Fruit fly (Drosophila melanogaster) whole organism, embryonic: ENCODE measurements around the gene bwa.

Source experiments
- Asciz ChIP-seq: fragments of 200-800 bp; sonication (Bioruptor generic); optimal IDR thresholded peaks from 2 replicates; lab custom pipeline; 2017; ENCODE audit warnings: missing biosample characterization, mild to moderate bottlenecking, missing genetic modification characterization, missing genetic modification reagents
- B-H2 ChIP-seq: fragments of 200-800 bp; sonication (Bioruptor generic); optimal IDR thresholded peaks from 2 replicates; lab custom pipeline; 2018; ENCODE audit warnings: missing biosample characterization, mild to moderate bottlenecking, missing genetic modification characterization
- CG10959 ChIP-seq: fragments of 200-800 bp; sonication (Bioruptor generic); IDR thresholded peaks from 2 replicates; pipeline ENCODE4 v1.3.6; 2022; ENCODE audit warnings: missing biosample characterization, missing genetic modification characterization
- CG11093 ChIP-seq: fragments of 200-800 bp; sonication (Bioruptor generic); IDR thresholded peaks from 3 replicates; pipeline ENCODE4 v1.3.6; 2022; ENCODE audit warnings: missing biosample characterization, missing genetic modification characterization
- CG11695 ChIP-seq: fragments of 200-800 bp; sonication (Bioruptor generic); IDR thresholded peaks from 3 replicates; pipeline ENCODE4 v1.3.6; 2022; ENCODE audit warnings: missing biosample characterization, missing genetic modification characterization
- CG12155 ChIP-seq: fragments of 200-800 bp; sonication (Bioruptor generic); optimal IDR thresholded peaks from 3 replicates; lab custom pipeline; 2016; ENCODE audit warnings: missing biosample characterization, missing genetic modification characterization
- CG13775 ChIP-seq: fragments of 200-800 bp; sonication (Bioruptor generic); optimal IDR thresholded peaks from 3 replicates; lab custom pipeline; 2017; ENCODE audit warnings: missing biosample characterization, mild to moderate bottlenecking, missing genetic modification characterization
- CG14441 ChIP-seq: fragments of 200-800 bp; sonication (Bioruptor generic); IDR thresholded peaks from 2 replicates; pipeline ENCODE4 v1.3.6; 2022; ENCODE audit warnings: missing biosample characterization, missing genetic modification characterization
- CG15269 ChIP-seq: fragments of 200-800 bp; sonication (Bioruptor generic); optimal IDR thresholded peaks from 2 replicates; lab custom pipeline; 2018; ENCODE audit warnings: missing biosample characterization, mild to moderate bottlenecking, missing genetic modification characterization, moderate library complexity
- CG1529 ChIP-seq: fragments of 200-800 bp; sonication (Bioruptor generic); optimal IDR thresholded peaks from 3 replicates; lab custom pipeline; 2018; ENCODE audit warnings: missing biosample characterization, missing genetic modification characterization
- CG1647 ChIP-seq: fragments of 200-800 bp; sonication (Bioruptor generic); optimal IDR thresholded peaks from 3 replicates; lab custom pipeline; 2016; ENCODE audit warnings: missing biosample characterization, missing genetic modification characterization
- CG16779 ChIP-seq: fragments of 200-800 bp; sonication (Bioruptor generic); IDR thresholded peaks from 2 replicates; pipeline ENCODE4 v1.3.6; 2022; ENCODE audit warnings: missing biosample characterization, missing genetic modification characterization
- CG17912 ChIP-seq: fragments of 200-800 bp; sonication (Bioruptor generic); optimal IDR thresholded peaks from 2 replicates; lab custom pipeline; 2018; ENCODE audit warnings: missing biosample characterization, mild to moderate bottlenecking, missing genetic modification characterization
- CG3995 ChIP-seq: fragments of 200-800 bp; sonication (Bioruptor generic); optimal IDR thresholded peaks from 3 replicates; lab custom pipeline; 2016; ENCODE audit warnings: missing biosample characterization, missing genetic modification characterization
- CG4328 ChIP-seq: fragments of 200-800 bp; sonication (Bioruptor generic); optimal IDR thresholded peaks from 3 replicates; lab custom pipeline; 2017; ENCODE audit warnings: missing biosample characterization, missing genetic modification reagents, missing genetic modification characterization
- CG43689 ChIP-seq: fragments of 200-800 bp; sonication (Bioruptor generic); IDR thresholded peaks from 2 replicates; pipeline ENCODE4 v1.3.6; 2022; ENCODE audit warnings: missing biosample characterization, missing genetic modification characterization
- CG5953 ChIP-seq: fragments of 200-800 bp; sonication (Bioruptor generic); IDR thresholded peaks from 2 replicates; pipeline ENCODE4 v1.3.6; 2022; ENCODE audit warnings: missing biosample characterization, missing genetic modification characterization
- CG7987 ChIP-seq: fragments of 200-800 bp; sonication (Bioruptor generic); optimal IDR thresholded peaks from 2 replicates; lab custom pipeline; 2018; ENCODE audit warnings: missing biosample characterization, mild to moderate bottlenecking, missing genetic modification characterization, moderate library complexity
- CG9215 ChIP-seq: fragments of 200-800 bp; sonication (Bioruptor generic); IDR thresholded peaks from 2 replicates; pipeline ENCODE4 v1.3.6; 2022; ENCODE audit warnings: missing biosample characterization, missing genetic modification characterization
- Elba2 ChIP-seq: fragments of 200-800 bp; sonication (Bioruptor generic); optimal IDR thresholded peaks from 3 replicates; lab custom pipeline; 2016; ENCODE audit warnings: missing biosample characterization, missing genetic modification characterization
- Hey ChIP-seq: fragments of 200-800 bp; sonication (Bioruptor generic); optimal IDR thresholded peaks from 3 replicates; lab custom pipeline; 2018; ENCODE audit warnings: missing biosample characterization, mild to moderate bottlenecking, missing genetic modification characterization
- HmgZ ChIP-seq: fragments of 200-800 bp; sonication (Bioruptor generic); optimal IDR thresholded peaks from 2 replicates; lab custom pipeline; 2018; ENCODE audit warnings: missing biosample characterization, mild to moderate bottlenecking, missing genetic modification characterization
- Hmr ChIP-seq: fragments of 200-800 bp; sonication (Bioruptor generic); optimal IDR thresholded peaks from 3 replicates; lab custom pipeline; 2017; ENCODE audit warnings: mild to moderate bottlenecking, missing biosample characterization, missing genetic modification reagents, missing genetic modification characterization
- Hr39 ChIP-seq: fragments of >200 bp; optimal IDR thresholded peaks from 2 replicates; lab custom pipeline; 2017
- Hr78 ChIP-seq, 2 experiments: fragments of 200-800 bp in 1 of 2; fragments of >200 bp in 1 of 2; sonication (Bioruptor generic) in 1 of 2; optimal IDR thresholded peaks; 2 replicates each; lab custom pipeline; 2017 to 2019; ENCODE audit warnings: missing biosample characterization in 2 of 2, missing genetic modification characterization in 2 of 2, mild to moderate bottlenecking in 1 of 2, moderate library complexity in 1 of 2
- MBD-R2 ChIP-seq: fragments of 200-800 bp; sonication (Bioruptor generic); IDR thresholded peaks from 2 replicates; pipeline ENCODE4 v1.3.6; 2022; ENCODE audit warnings: missing biosample characterization, missing genetic modification characterization
- Mad ChIP-seq: fragments of 200-800 bp; sonication (Bioruptor generic); optimal IDR thresholded peaks from 2 replicates; lab custom pipeline; 2016; ENCODE audit warnings: missing biosample characterization, missing genetic modification characterization
- Poxn ChIP-seq: fragments of 200-800 bp; sonication (Bioruptor generic); IDR thresholded peaks from 2 replicates; pipeline ENCODE4 v1.3.6; 2022; ENCODE audit warnings: missing biosample characterization, missing genetic modification characterization
- Sry-β ChIP-seq: fragments of 200-800 bp; sonication (Bioruptor generic); optimal IDR thresholded peaks from 2 replicates; lab custom pipeline; 2018; ENCODE audit warnings: missing biosample characterization, mild to moderate bottlenecking, missing genetic modification characterization, moderate library complexity
- Usf ChIP-seq: fragments of 200-800 bp; sonication (Bioruptor generic); optimal IDR thresholded peaks from 2 replicates; lab custom pipeline; 2017; ENCODE audit warnings: missing genotype, missing biosample characterization, missing genetic modification characterization
- Xbp1 ChIP-seq: fragments of 200-800 bp; sonication (Bioruptor generic); optimal IDR thresholded peaks from 3 replicates; lab custom pipeline; 2016; ENCODE audit warnings: missing biosample characterization, mild to moderate bottlenecking, missing genetic modification characterization
- ap ChIP-seq: fragments of 200-800 bp; sonication (Bioruptor generic); IDR thresholded peaks from 2 replicates; pipeline ENCODE4 v1.3.6; 2022; ENCODE audit warnings: missing biosample characterization, missing genetic modification characterization
- bbx ChIP-seq: fragments of 200-800 bp; sonication (Bioruptor generic); IDR thresholded peaks from 2 replicates; pipeline ENCODE4 v1.3.6; 2022; ENCODE audit warnings: missing biosample characterization, missing genetic modification characterization; ENCODE audit not compliant: partially characterized antibody
- cato ChIP-seq: fragments of 200-800 bp; sonication (Bioruptor generic); optimal IDR thresholded peaks from 2 replicates; lab custom pipeline; 2016; ENCODE audit warnings: missing biosample characterization, missing genetic modification characterization, borderline replicate concordance
- hb ChIP-seq: fragments of 200-800 bp; sonication (Bioruptor generic); IDR thresholded peaks from 3 replicates; pipeline ENCODE4 v1.3.6; 2022; ENCODE audit warnings: missing biosample characterization, missing genetic modification characterization; ENCODE audit not compliant: partially characterized antibody
- kni ChIP-seq: fragments of 200-800 bp; sonication (Bioruptor generic); optimal IDR thresholded peaks from 3 replicates; lab custom pipeline; 2017; ENCODE audit warnings: mild to moderate bottlenecking, missing biosample characterization, missing genetic modification reagents, missing genetic modification characterization
- lab ChIP-seq: fragments of 200-800 bp; sonication (Bioruptor generic); optimal IDR thresholded peaks from 3 replicates; lab custom pipeline; 2017; ENCODE audit warnings: missing biosample characterization, missing genetic modification characterization, mild to moderate bottlenecking, moderate library complexity, missing genetic modification reagents
- lbe ChIP-seq: fragments of 200-800 bp; sonication (Bioruptor generic); optimal IDR thresholded peaks from 2 replicates; lab custom pipeline; 2016; ENCODE audit warnings: missing biosample characterization, mild to moderate bottlenecking, missing genetic modification characterization
- lov ChIP-seq, 2 experiments: fragments of 200-800 bp in 1 of 2; fragments of >200 bp in 1 of 2; sonication (Bioruptor generic) in 1 of 2; IDR thresholded peaks in 1 of 2; optimal IDR thresholded peaks in 1 of 2; 2 replicates in 1 of 2; 3 replicates in 1 of 2; pipeline versions ENCODE4 v1.3.6 to Lab custom; 2017 to 2022; ENCODE audit warnings: missing biosample characterization in 1 of 2, missing genetic modification characterization in 1 of 2
- mam ChIP-seq: fragments of 200-800 bp; sonication (Bioruptor generic); optimal IDR thresholded peaks from 3 replicates; lab custom pipeline; 2016; ENCODE audit warnings: missing biosample characterization, missing genetic modification characterization
- nau ChIP-seq: fragments of 200-800 bp; sonication (Bioruptor generic); optimal IDR thresholded peaks from 3 replicates; lab custom pipeline; 2017; ENCODE audit warnings: missing biosample characterization, mild to moderate bottlenecking, missing genetic modification characterization, missing genetic modification reagents
- peb ChIP-seq: fragments of 200-800 bp; sonication (Bioruptor generic); IDR thresholded peaks from 2 replicates; pipeline ENCODE4 v1.3.6; 2022; ENCODE audit warnings: missing biosample characterization, missing genetic modification characterization
- phol ChIP-seq: fragments of 200-800 bp; sonication (Bioruptor generic); optimal IDR thresholded peaks from 3 replicates; lab custom pipeline; 2018; ENCODE audit warnings: missing biosample characterization, mild to moderate bottlenecking, missing genetic modification characterization, moderate library complexity
- pnt ChIP-seq: fragments of 200-800 bp; sonication (Bioruptor generic); optimal IDR thresholded peaks from 3 replicates; lab custom pipeline; 2016; ENCODE audit warnings: missing biosample characterization, missing genetic modification characterization
- pzg ChIP-seq: fragments of 200-800 bp; sonication (Bioruptor generic); optimal IDR thresholded peaks from 3 replicates; lab custom pipeline; 2018; ENCODE audit warnings: missing biosample characterization, mild to moderate bottlenecking, missing genetic modification characterization, moderate library complexity
- trem ChIP-seq: fragments of 200-800 bp; optimal IDR thresholded peaks from 3 replicates; lab custom pipeline; 2019; ENCODE audit warnings: missing biosample characterization, mild to moderate bottlenecking, missing genetic modification characterization, moderate library complexity
- ttk ChIP-seq: fragments of 200-800 bp; sonication (Bioruptor generic); IDR thresholded peaks from 2 replicates; pipeline ENCODE4 v2.1.2; 2022; ENCODE audit warnings: missing biosample characterization, missing genetic modification characterization
- vfl ChIP-seq: fragments of 200-800 bp; sonication (Bioruptor generic); optimal IDR thresholded peaks from 2 replicates; lab custom pipeline; 2016; ENCODE audit warnings: missing biosample characterization, missing genetic modification characterization
- wdn ChIP-seq: fragments of 200-800 bp; sonication (Bioruptor generic); IDR thresholded peaks from 2 replicates; pipeline ENCODE4 v1.3.6; 2022; ENCODE audit warnings: missing biosample characterization, missing genetic modification characterization

Gene bwa

dm6 chr2L:20091094-20091679 lies 25.0 kb downstream of the bwa start, which contains the start of the genes CG10747 and Pyroxd1 (continued):
- TF ChIP-seq CG1529 (GFP tag; lab: Kevin White, UChicago): peak; percentile 94
- peak; percentile 89 for TF ChIP-seq wdn (GFP tag; lab: Robert Waterston, UW)
- no peak for TF ChIP-seq Hr39 (lab: Kevin White, UChicago)
- TF ChIP-seq Sry-β (GFP tag; lab: Kevin White, UChicago): peak; percentile 21
- peak; percentile 92 for TF ChIP-seq Mad (GFP tag; lab: Kevin White, UChicago)
- TF ChIP-seq ttk (GFP tag; lab: Robert Waterston, UW): peak; percentile 94
- peak; percentile 80 for TF ChIP-seq CG3995 (GFP tag; lab: Kevin White, UChicago)
- TF ChIP-seq CG12155 (GFP tag; lab: Kevin White, UChicago): peak; percentile 96
- TF ChIP-seq Xbp1 (GFP tag; lab: Kevin White, UChicago): peak; percentile 98
- TF ChIP-seq CG16779 (GFP tag; lab: Robert Waterston, UW): peak; percentile 67; the same call in 1 of the 2 replicates
- peak; percentile 97 for TF ChIP-seq lbe (GFP tag; lab: Kevin White, UChicago)
- TF ChIP-seq bbx (GFP tag; lab: Robert Waterston, UW): no peak
- TF ChIP-seq CG11695 (GFP tag; lab: Robert Waterston, UW): peak; percentile 95
- TF ChIP-seq CG9215 (GFP tag; lab: Robert Waterston, UW): peak; percentile 95
- peak; percentile 74 for TF ChIP-seq kni (GFP tag; lab: Kevin White, UChicago)
- TF ChIP-seq CG1647 (GFP tag; lab: Kevin White, UChicago): peak; percentile 93
- TF ChIP-seq cato (GFP tag; lab: Kevin White, UChicago): peak; percentile 96
- TF ChIP-seq CG5953 (GFP tag; lab: Robert Waterston, UW): peak; percentile 78; the same call in 1 of the 2 replicates
- peak; percentile 97 for TF ChIP-seq lab
- TF ChIP-seq MBD-R2 (GFP tag; lab: Robert Waterston, UW): peak; percentile 85
- TF ChIP-seq mam (GFP tag; lab: Kevin White, UChicago): peak; percentile 97
- no peak for TF ChIP-seq hb (GFP tag; lab: Robert Waterston, UW)
- peak; percentile 95 for TF ChIP-seq CG14441 (GFP tag; lab: Robert Waterston, UW)
- peak; percentile 96 for TF ChIP-seq vfl (GFP tag; lab: Kevin White, UChicago)
- peak; percentile 87 for TF ChIP-seq Hey (tag; lab: Kevin White, UChicago)
- peak; percentile 95 for TF ChIP-seq pnt (GFP tag; lab: Kevin White, UChicago)
- TF ChIP-seq Poxn (GFP tag; lab: Robert Waterston, UW): peak; percentile 91
- TF ChIP-seq ap (GFP tag; lab: Robert Waterston, UW): peak; percentile 90
- TF ChIP-seq CG10959 (GFP tag; lab: Robert Waterston, UW): peak; percentile 79
- peak; percentile 91 for TF ChIP-seq trem
- peak; percentile 98 for TF ChIP-seq HmgZ
- TF ChIP-seq CG13775 (GFP tag; lab: Kevin White, UChicago): peak; percentile 97
- peak; percentile 98 for TF ChIP-seq CG15269 (tag; lab: Kevin White, UChicago)
- peak; percentile 92 for TF ChIP-seq Asciz
- peak in 1 of 2 experiments; percentile 81 for TF ChIP-seq Hr78 (GFP tag; optimal IDR thresholded peaks at IDR 0.05; lab: Kevin White, UChicago)
- peak; percentile 92 for TF ChIP-seq CG4328 (GFP tag; lab: Kevin White, UChicago)
- TF ChIP-seq CG43689 (GFP tag; lab: Robert Waterston, UW): peak; percentile 80
- TF ChIP-seq Usf: peak; percentile 96
- peak; percentile 92 for TF ChIP-seq nau (GFP tag; lab: Kevin White, UChicago)
- TF ChIP-seq Hmr: peak; percentile 97
- TF ChIP-seq lov (optimal IDR thresholded peaks at IDR 0.05; lab: Kevin White, UChicago): no peak
- TF ChIP-seq lov (GFP tag; IDR thresholded peaks at IDR 0.05; lab: Robert Waterston, UW): 0 out of 3 replicates have a peak, but pooled peaks have one; percentile 65
- TF ChIP-seq pzg: peak; percentile 80
- peak; percentile 93 for TF ChIP-seq CG17912 (GFP tag; lab: Kevin White, UChicago)
- TF ChIP-seq CG11093: peak; percentile 95
- peak; percentile 87 for TF ChIP-seq peb
- TF ChIP-seq B-H2: peak; percentile 98
- peak; percentile 83 for TF ChIP-seq CG7987 (GFP tag; lab: Kevin White, UChicago)
- peak; percentile 81 for TF ChIP-seq Elba2 (GFP tag; lab: Kevin White, UChicago)
- TF ChIP-seq phol: peak; percentile 96
